Worm (Caenorhabditis elegans): Measurements from ENCODE around the gene F35B12.10.

- TF ChIP-seq nhr-28 (tag; optimal IDR thresholded peaks at IDR 0.05) = no peak
- no peak for TF ChIP-seq egl-27 (tag; optimal IDR thresholded peaks at IDR 0.05)
- TF ChIP-seq nhr-25 (tag; optimal IDR thresholded peaks at IDR 0.05) = no peak
- TF ChIP-seq pha-4 (tag; optimal IDR thresholded peaks at IDR 0.05) = peak; percentile 74
Observed at ce11 chrV:11606424-11606823, 22.6 kb downstream of the F35B12.10 start, which contains the start of gene idpp-16.
